Fruit fly (Drosophila melanogaster) whole organism, embryonic: ENCODE measurements around the gene CG33939.

ENCODE experiments used
- Adf1 ChIP-seq: fragments of 200-800 bp; sonication (Bioruptor generic); IDR thresholded peaks from 2 replicates; pipeline ENCODE4 v1.3.6; 2022; ENCODE audit warnings: missing biosample characterization, missing genetic modification characterization
- Aef1 ChIP-seq: fragments of 200-800 bp; sonication (Bioruptor generic); IDR thresholded peaks from 3 replicates; pipeline ENCODE4 v1.3.6; 2022; ENCODE audit warnings: missing biosample characterization, missing genetic modification characterization
- Atf-2 ChIP-seq: fragments of 200-800 bp; sonication (Bioruptor generic); optimal IDR thresholded peaks from 2 replicates; lab custom pipeline; 2016; ENCODE audit warnings: missing biosample characterization, missing genetic modification characterization
- Bdp1 ChIP-seq: fragments of 200-800 bp; sonication (Bioruptor generic); optimal IDR thresholded peaks from 3 replicates; lab custom pipeline; 2016; ENCODE audit warnings: missing biosample characterization, missing genetic modification characterization
- Blimp-1 ChIP-seq: fragments of 200-800 bp; sonication (Bioruptor generic); optimal IDR thresholded peaks from 3 replicates; lab custom pipeline; 2018; ENCODE audit warnings: missing biosample characterization, missing genetic modification characterization, mild to moderate bottlenecking, moderate library complexity, missing genetic modification reagents
- CG11085 ChIP-seq: fragments of 200-800 bp; sonication (Bioruptor generic); IDR thresholded peaks from 2 replicates; pipeline ENCODE4 v1.3.6; 2022; ENCODE audit warnings: missing biosample characterization, missing genetic modification characterization
- CG11723 ChIP-seq: fragments of 200-800 bp; sonication (Bioruptor generic); optimal IDR thresholded peaks from 2 replicates; lab custom pipeline; 2017; ENCODE audit warnings: missing biosample characterization, mild to moderate bottlenecking, missing genetic modification characterization
- CG12155 ChIP-seq: fragments of 200-800 bp; sonication (Bioruptor generic); optimal IDR thresholded peaks from 3 replicates; lab custom pipeline; 2016; ENCODE audit warnings: missing biosample characterization, missing genetic modification characterization
- CG12942 ChIP-seq: fragments of 200-800 bp; sonication (Bioruptor generic); optimal IDR thresholded peaks from 3 replicates; lab custom pipeline; 2016; ENCODE audit warnings: missing biosample characterization, missing genetic modification characterization
- CG13894 ChIP-seq: fragments of 200-800 bp; sonication (Bioruptor generic); optimal IDR thresholded peaks from 3 replicates; lab custom pipeline; 2018; ENCODE audit warnings: missing biosample characterization, mild to moderate bottlenecking, missing genetic modification characterization, moderate library complexity
- CG14965 ChIP-seq: fragments of 200-800 bp; sonication (Bioruptor generic); optimal IDR thresholded peaks from 2 replicates; lab custom pipeline; 2016; ENCODE audit warnings: missing biosample characterization, missing genetic modification characterization, borderline replicate concordance
- CG17186 ChIP-seq: fragments of 200-800 bp; sonication (Bioruptor generic); optimal IDR thresholded peaks from 3 replicates; lab custom pipeline; 2017; ENCODE audit warnings: missing biosample characterization, missing genetic modification reagents, missing genetic modification characterization
- CG17361 ChIP-seq: fragments of 200-800 bp; sonication (Bioruptor generic); IDR thresholded peaks from 3 replicates; pipeline ENCODE4 v1.3.6; 2022; ENCODE audit warnings: missing biosample characterization, missing genetic modification characterization
- CG2120 ChIP-seq: fragments of 200-800 bp; sonication (Bioruptor generic); optimal IDR thresholded peaks from 3 replicates; lab custom pipeline; 2016; ENCODE audit warnings: missing biosample characterization, missing genetic modification characterization
- CG30020 ChIP-seq: fragments of 200-800 bp; optimal IDR thresholded peaks from 2 replicates; lab custom pipeline; 2019; ENCODE audit warnings: missing biosample characterization, mild to moderate bottlenecking, missing genetic modification characterization, moderate library complexity
- CG31365 ChIP-seq: fragments of 200-800 bp; sonication (Bioruptor generic); optimal IDR thresholded peaks from 2 replicates; lab custom pipeline; 2018; ENCODE audit warnings: missing biosample characterization, mild to moderate bottlenecking, missing genetic modification characterization
- CG32767 ChIP-seq: fragments of 200-800 bp; sonication (Bioruptor generic); IDR thresholded peaks from 2 replicates; pipeline ENCODE4 v1.3.6; 2022; ENCODE audit warnings: missing biosample characterization, missing genetic modification characterization
- CG3281 ChIP-seq: fragments of 200-800 bp; sonication (Bioruptor generic); optimal IDR thresholded peaks from 3 replicates; lab custom pipeline; 2017; ENCODE audit warnings: missing biosample characterization, mild to moderate bottlenecking, missing genetic modification characterization
- CG4282 ChIP-seq: fragments of 200-800 bp; sonication (Bioruptor generic); optimal IDR thresholded peaks from 2 replicates; lab custom pipeline; 2016; ENCODE audit warnings: missing biosample characterization, missing genetic modification characterization
- CG4820 ChIP-seq: fragments of 200-800 bp; sonication (Bioruptor generic); optimal IDR thresholded peaks from 3 replicates; lab custom pipeline; 2016; ENCODE audit warnings: missing biosample characterization, missing genetic modification characterization
- CG6854 ChIP-seq: fragments of 200-800 bp; sonication (Bioruptor generic); optimal IDR thresholded peaks from 3 replicates; lab custom pipeline; 2017; ENCODE audit warnings: missing biosample characterization, mild to moderate bottlenecking, missing genetic modification characterization
- CG7556 ChIP-seq: fragments of 200-800 bp; sonication (Bioruptor generic); optimal IDR thresholded peaks from 2 replicates; lab custom pipeline; 2017; ENCODE audit warnings: missing biosample characterization, mild to moderate bottlenecking, missing genetic modification characterization
- CG9215 ChIP-seq: fragments of 200-800 bp; sonication (Bioruptor generic); IDR thresholded peaks from 2 replicates; pipeline ENCODE4 v1.3.6; 2022; ENCODE audit warnings: missing biosample characterization, missing genetic modification characterization
- ERR ChIP-seq: fragments of 200-800 bp; sonication (Bioruptor generic); optimal IDR thresholded peaks from 2 replicates; lab custom pipeline; 2016; ENCODE audit warnings: missing biosample characterization, missing genetic modification characterization
- Gsc ChIP-seq: fragments of 200-800 bp; sonication (Bioruptor generic); IDR thresholded peaks from 2 replicates; pipeline ENCODE4 v1.3.6; 2022; ENCODE audit warnings: missing biosample characterization, missing genetic modification characterization
- H15 ChIP-seq: fragments of 200-800 bp; sonication (Bioruptor generic); IDR thresholded peaks from 3 replicates; pipeline ENCODE4 v1.3.6; 2022; ENCODE audit warnings: missing biosample characterization, missing genetic modification characterization
- HLH4C ChIP-seq: fragments of 200-800 bp; sonication (Bioruptor generic); IDR thresholded peaks from 3 replicates; pipeline ENCODE4 v1.3.6; 2022; ENCODE audit warnings: missing biosample characterization, missing genetic modification characterization; ENCODE audit not compliant: partially characterized antibody
- HmgZ ChIP-seq: fragments of 200-800 bp; sonication (Bioruptor generic); optimal IDR thresholded peaks from 2 replicates; lab custom pipeline; 2018; ENCODE audit warnings: missing biosample characterization, mild to moderate bottlenecking, missing genetic modification characterization
- Hr3 ChIP-seq: fragments of 200-800 bp; sonication (Bioruptor generic); optimal IDR thresholded peaks from 3 replicates; lab custom pipeline; 2016; ENCODE audit warnings: missing biosample characterization, missing genetic modification characterization
- Jarid2 ChIP-seq: fragments of 200-800 bp; sonication (Bioruptor generic); optimal IDR thresholded peaks from 3 replicates; lab custom pipeline; 2017; ENCODE audit warnings: mild to moderate bottlenecking, missing biosample characterization, missing genetic modification reagents, missing genetic modification characterization
- Lpt ChIP-seq: fragments of >200 bp; optimal IDR thresholded peaks from 2 replicates; lab custom pipeline; 2018; ENCODE audit warnings: missing biosample characterization, missing genetic modification characterization
- MTF-1 ChIP-seq: fragments of 200-800 bp; sonication (Bioruptor generic); optimal IDR thresholded peaks from 2 replicates; lab custom pipeline; 2018; ENCODE audit warnings: missing biosample characterization, mild to moderate bottlenecking, missing genetic modification characterization, borderline replicate concordance
- Sry-δ ChIP-seq: fragments of 200-800 bp; sonication (Bioruptor generic); optimal IDR thresholded peaks from 2 replicates; lab custom pipeline; 2016; ENCODE audit warnings: missing biosample characterization, missing genetic modification characterization
- abd-A ChIP-seq: fragments of 200-800 bp; sonication (Bioruptor generic); optimal IDR thresholded peaks from 3 replicates; lab custom pipeline; 2019; ENCODE audit warnings: missing biosample characterization, mild to moderate bottlenecking, missing genetic modification characterization, moderate library complexity
- aop ChIP-seq: fragments of 200-800 bp; sonication (Bioruptor generic); IDR thresholded peaks from 2 replicates; pipeline ENCODE4 v1.3.6; 2022; ENCODE audit warnings: missing biosample characterization, missing genetic modification characterization
- caup ChIP-seq: fragments of 200-800 bp; sonication (Bioruptor generic); optimal IDR thresholded peaks from 3 replicates; lab custom pipeline; 2017; ENCODE audit warnings: missing biosample characterization, mild to moderate bottlenecking, missing genetic modification characterization, moderate library complexity; ENCODE audit not compliant: severe bottlenecking
- chn ChIP-seq: fragments of 200-800 bp; sonication (Bioruptor generic); optimal IDR thresholded peaks from 2 replicates; lab custom pipeline; 2016; ENCODE audit warnings: missing biosample characterization, missing genetic modification characterization
- fd64A ChIP-seq: fragments of 200-800 bp; sonication (Bioruptor generic); optimal IDR thresholded peaks from 3 replicates; lab custom pipeline; 2018; ENCODE audit warnings: missing biosample characterization, mild to moderate bottlenecking, missing genetic modification characterization
- fu2 ChIP-seq: fragments of 200-800 bp; sonication (Bioruptor generic); optimal IDR thresholded peaks from 2 replicates; lab custom pipeline; 2016; ENCODE audit warnings: missing biosample characterization, missing genetic modification characterization
- gcm2 ChIP-seq: fragments of 200-800 bp; sonication (Bioruptor generic); optimal IDR thresholded peaks from 2 replicates; lab custom pipeline; 2016; ENCODE audit warnings: missing biosample characterization, missing genetic modification characterization
- insv ChIP-seq, 2 experiments: fragments of 200-800 bp; sonication (Bioruptor generic); optimal IDR thresholded peaks; 3 replicates each; lab custom pipeline; 2016 to 2018; ENCODE audit warnings: missing biosample characterization in 2 of 2, missing genetic modification characterization in 2 of 2
- klu ChIP-seq: fragments of 200-800 bp; sonication (Bioruptor generic); IDR thresholded peaks from 2 replicates; pipeline ENCODE4 v1.3.6; 2022; ENCODE audit warnings: missing biosample characterization, missing genetic modification characterization
- mld ChIP-seq: fragments of 200-800 bp; sonication (Bioruptor generic); IDR thresholded peaks from 3 replicates; pipeline ENCODE4 v1.3.6; 2022; ENCODE audit warnings: missing biosample characterization, missing genetic modification characterization; ENCODE audit not compliant: partially characterized antibody
- nau ChIP-seq: fragments of 200-800 bp; sonication (Bioruptor generic); optimal IDR thresholded peaks from 3 replicates; lab custom pipeline; 2017; ENCODE audit warnings: missing biosample characterization, mild to moderate bottlenecking, missing genetic modification characterization, missing genetic modification reagents
- otp ChIP-seq: fragments of 200-800 bp; sonication (Bioruptor generic); IDR thresholded peaks from 3 replicates; pipeline ENCODE4, ENCODE4 v1.3.6; 2022; ENCODE audit warnings: missing biosample characterization, missing genetic modification characterization
- p53 ChIP-seq: fragments of 200-800 bp; sonication (Bioruptor generic); optimal IDR thresholded peaks from 2 replicates; lab custom pipeline; 2016; ENCODE audit warnings: missing biosample characterization, missing genetic modification characterization
- pho ChIP-seq: fragments of 200-800 bp; sonication (Bioruptor generic); optimal IDR thresholded peaks from 2 replicates; lab custom pipeline; 2016; ENCODE audit warnings: missing biosample characterization, missing genetic modification characterization
- ro ChIP-seq: fragments of 200-800 bp; sonication (Bioruptor generic); IDR thresholded peaks from 2 replicates; pipeline ENCODE4 v1.3.6; 2022; ENCODE audit warnings: missing biosample characterization, missing genetic modification characterization
- ssp ChIP-seq: fragments of 200-800 bp; sonication (Bioruptor generic); IDR thresholded peaks from 2 replicates; pipeline ENCODE4 v1.3.6; 2022; ENCODE audit warnings: missing biosample characterization, missing genetic modification characterization
- unc-4 ChIP-seq: fragments of 200-800 bp; sonication (Bioruptor generic); IDR thresholded peaks from 2 replicates; pipeline ENCODE4 v1.3.6; 2022; ENCODE audit warnings: missing biosample characterization, missing genetic modification characterization; ENCODE audit not compliant: partially characterized antibody

CG33939 gene

dm6 chrX:19166152-19166935 is 8.4 kb downstream of the CG33939 start (continued):
- TF ChIP-seq mld (no peak), Gsc (GFP tag; lab: Robert Waterston, UW) (no peak), fu2 (GFP tag; lab: Kevin White, UChicago) (no peak), Aef1 (GFP tag; lab: Robert Waterston, UW) (no peak), gcm2 (GFP tag; lab: Kevin White, UChicago) (no peak), CG7556 (GFP tag; lab: Kevin White, UChicago) (peak; percentile 58), ssp (GFP tag; lab: Robert Waterston, UW) (no peak), CG4282 (GFP tag; lab: Kevin White, UChicago) (no peak), fd64A (GFP tag; lab: Kevin White, UChicago) (no peak), Atf-2 (GFP tag; lab: Kevin White, UChicago) (no peak), p53 (GFP tag; lab: Kevin White, UChicago) (no peak), CG30020 (tag; lab: Kevin White, UChicago) (no peak), klu (GFP tag; lab: Robert Waterston, UW) (no peak), Blimp-1 (GFP tag; lab: Kevin White, UChicago) (peak; percentile 3), CG9215 (GFP tag; lab: Robert Waterston, UW) (no peak; the same call in 1 of the 2 replicates), ro (GFP tag; lab: Robert Waterston, UW) (no peak), chn (GFP tag; lab: Kevin White, UChicago) (peak; percentile 3), otp (GFP tag; lab: Robert Waterston, UW) (no peak), Sry-δ (GFP tag; lab: Kevin White, UChicago) (no peak), CG31365 (tag; lab: Kevin White, UChicago) (no peak), CG13894 (no peak), CG11723 (GFP tag; lab: Kevin White, UChicago) (peak; percentile 2), CG32767 (GFP tag; lab: Robert Waterston, UW) (no peak), abd-A (tag; lab: Kevin White, UChicago) (no peak), CG12942 (GFP tag; lab: Kevin White, UChicago) (peak; percentile 7), pho (GFP tag; lab: Kevin White, UChicago) (peak; percentile 36), unc-4 (GFP tag; lab: Robert Waterston, UW) (no peak), CG12155 (GFP tag; lab: Kevin White, UChicago) (no peak), caup (GFP tag; lab: Kevin White, UChicago) (no peak), CG17361 (GFP tag; lab: Robert Waterston, UW) (peak; percentile 55), CG6854 (GFP tag; lab: Kevin White, UChicago) (no peak), CG11085 (no peak), HLH4C (GFP tag; lab: Robert Waterston, UW) (no peak), CG3281 (GFP tag; lab: Kevin White, UChicago) (peak; percentile 62), Bdp1 (GFP tag; lab: Kevin White, UChicago) (no peak), insv (GFP tag; optimal IDR thresholded peaks at IDR 0.05; lab: Kevin White, UChicago) (no peak), CG17186 (GFP tag; lab: Kevin White, UChicago) (no peak), nau (GFP tag; lab: Kevin White, UChicago) (no peak), H15 (GFP tag; lab: Robert Waterston, UW) (0 out of 3 replicates have a peak, but pooled peaks have one; percentile 42), CG4820 (peak; percentile 30), Lpt (no peak), CG14965 (GFP tag; lab: Kevin White, UChicago) (no peak), Jarid2 (no peak), HmgZ (no peak), MTF-1 (GFP tag; lab: Kevin White, UChicago) (no peak), aop (no peak), ERR (GFP tag; lab: Kevin White, UChicago) (no peak), CG2120 (GFP tag; lab: Kevin White, UChicago) (peak; percentile 56), Hr3 (GFP tag; lab: Kevin White, UChicago) (no peak), Adf1 (GFP tag; lab: Robert Waterston, UW) (peak; percentile 44)
